Fruit fly (Drosophila melanogaster): ENCODE measurements around the gene PolA2.

PolA2 gene

DNA sequence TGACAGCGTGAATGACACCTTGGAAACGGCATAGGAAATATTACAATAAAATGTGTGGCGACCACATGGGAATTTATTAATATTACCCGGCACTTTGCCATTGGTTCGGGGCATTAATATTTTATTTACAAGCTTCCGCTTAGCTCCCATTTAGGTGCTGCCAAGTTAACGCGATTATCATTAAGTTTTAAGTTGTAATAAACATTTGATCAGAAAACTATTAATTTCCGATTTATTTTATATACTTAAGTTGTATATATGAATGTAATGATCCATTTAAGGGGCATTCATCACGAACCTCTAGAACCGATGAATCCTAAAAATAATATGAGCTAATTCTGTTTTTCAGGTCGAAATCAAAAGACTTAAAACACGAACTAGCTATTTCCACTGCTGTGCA lies 20.7 kb upstream of the PolA2 start:
- TF ChIP-seq HLH106 (tag; optimal IDR thresholded peaks at IDR 0.05) (no peak), Mio (GFP tag; optimal IDR thresholded peaks at IDR 0.05) (no peak), CrebA (GFP tag; optimal IDR thresholded peaks at IDR 0.05; ENCODE audit: borderline replicate concordance) (no peak), pan (optimal IDR thresholded peaks at IDR 0.05) (no peak), Dfd (GFP tag; optimal IDR thresholded peaks at IDR 0.05) (no peak), CG9705 (GFP tag; optimal IDR thresholded peaks at IDR 0.05) (no peak)

DNA sequence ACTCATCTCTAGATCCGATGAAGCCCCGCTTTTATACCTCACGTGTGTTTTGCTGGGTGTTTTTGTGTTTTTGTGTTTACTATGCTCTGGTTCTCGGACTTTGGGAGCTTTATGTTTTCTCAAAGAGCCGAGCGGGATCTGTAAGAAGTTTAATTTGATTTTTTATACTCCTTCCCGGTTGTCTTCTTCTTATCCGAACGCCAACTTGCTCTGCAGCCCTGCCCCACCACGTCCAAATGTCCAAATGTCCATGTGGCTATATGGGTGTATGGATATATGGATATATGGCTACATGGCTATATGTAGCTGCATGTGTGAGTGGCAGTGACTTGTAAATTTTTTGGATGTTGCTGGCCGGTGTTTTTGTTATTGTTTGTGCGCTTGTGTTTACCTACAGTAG lies 20.1 kb upstream of the PolA2 start:
- TF ChIP-seq rgr (GFP tag; optimal IDR thresholded peaks at IDR 0.05) (no peak), Vsx2 (GFP tag; optimal IDR thresholded peaks at IDR 0.05; ENCODE audit: partially characterized antibody) (peak; percentile 27), sage (GFP tag; optimal IDR thresholded peaks at IDR 0.05) (no peak), Rel (GFP tag; optimal IDR thresholded peaks at IDR 0.05) (no peak), Rel (tag; optimal IDR thresholded peaks at IDR 0.05) (no peak), foxo (GFP tag; optimal IDR thresholded peaks at IDR 0.05) (no peak), woc (GFP tag; optimal IDR thresholded peaks at IDR 0.05) (peak; percentile 74), Myc (optimal IDR thresholded peaks at IDR 0.05) (no peak), N (GFP tag; optimal IDR thresholded peaks at IDR 0.05) (no peak), Hr78 (GFP tag; optimal IDR thresholded peaks at IDR 0.05) (no peak), br (GFP tag; optimal IDR thresholded peaks at IDR 0.05) (no peak), Dif (GFP tag; optimal IDR thresholded peaks at IDR 0.05; ENCODE audit: partially characterized antibody) (peak; percentile 11), GATAd (GFP tag; optimal IDR thresholded peaks at IDR 0.05) (no peak)

DNA sequence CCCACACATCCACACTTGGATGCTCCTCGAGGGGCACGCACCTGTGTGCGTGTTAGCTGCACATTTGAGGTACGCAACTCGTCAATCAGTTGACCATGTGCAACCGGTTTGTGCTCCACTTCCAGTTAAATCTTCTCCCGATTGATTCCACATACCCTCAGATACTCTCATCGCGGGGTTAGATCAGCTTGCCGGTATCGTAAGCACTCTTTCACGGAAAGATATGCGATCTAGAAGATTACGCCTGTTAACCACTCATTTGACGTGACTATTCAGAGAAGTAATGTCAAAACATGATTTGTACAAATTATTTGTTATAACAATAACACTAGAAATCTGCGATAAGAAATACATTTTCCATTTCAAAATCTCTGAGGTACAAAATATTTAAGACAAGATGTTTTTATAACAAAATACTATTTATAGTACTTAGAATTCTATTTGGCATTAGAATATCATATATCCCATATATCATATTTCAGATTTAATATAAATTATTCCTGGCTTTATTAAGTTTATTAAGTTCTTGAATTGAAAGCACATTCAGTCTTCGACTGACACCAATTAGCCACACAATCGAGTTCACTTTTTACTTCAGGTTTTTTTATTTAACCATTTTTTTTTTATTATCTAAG lies 18.0 kb upstream of the PolA2 start:
- TF ChIP-seq usp (GFP tag; optimal IDR thresholded peaks at IDR 0.05): no peak
- TF ChIP-seq rgr (GFP tag; optimal IDR thresholded peaks at IDR 0.05): peak; percentile 8
- no peak for TF ChIP-seq ey (GFP tag; optimal IDR thresholded peaks at IDR 0.05)
- TF ChIP-seq Dif (GFP tag; optimal IDR thresholded peaks at IDR 0.05; ENCODE audit: partially characterized antibody): peak; percentile 37
- peak; percentile 77 for TF ChIP-seq woc (GFP tag; optimal IDR thresholded peaks at IDR 0.05)
- TF ChIP-seq foxo (GFP tag; optimal IDR thresholded peaks at IDR 0.05): no peak
- no peak for TF ChIP-seq sv (GFP tag; optimal IDR thresholded peaks at IDR 0.05)
- no peak for TF ChIP-seq dl (GFP tag; optimal IDR thresholded peaks at IDR 0.05; ENCODE audit: insufficient read depth in 1 of 2, partially characterized antibody in 2 of 2)
- no peak for TF ChIP-seq lola (GFP tag; optimal IDR thresholded peaks at IDR 0.05)

DNA sequence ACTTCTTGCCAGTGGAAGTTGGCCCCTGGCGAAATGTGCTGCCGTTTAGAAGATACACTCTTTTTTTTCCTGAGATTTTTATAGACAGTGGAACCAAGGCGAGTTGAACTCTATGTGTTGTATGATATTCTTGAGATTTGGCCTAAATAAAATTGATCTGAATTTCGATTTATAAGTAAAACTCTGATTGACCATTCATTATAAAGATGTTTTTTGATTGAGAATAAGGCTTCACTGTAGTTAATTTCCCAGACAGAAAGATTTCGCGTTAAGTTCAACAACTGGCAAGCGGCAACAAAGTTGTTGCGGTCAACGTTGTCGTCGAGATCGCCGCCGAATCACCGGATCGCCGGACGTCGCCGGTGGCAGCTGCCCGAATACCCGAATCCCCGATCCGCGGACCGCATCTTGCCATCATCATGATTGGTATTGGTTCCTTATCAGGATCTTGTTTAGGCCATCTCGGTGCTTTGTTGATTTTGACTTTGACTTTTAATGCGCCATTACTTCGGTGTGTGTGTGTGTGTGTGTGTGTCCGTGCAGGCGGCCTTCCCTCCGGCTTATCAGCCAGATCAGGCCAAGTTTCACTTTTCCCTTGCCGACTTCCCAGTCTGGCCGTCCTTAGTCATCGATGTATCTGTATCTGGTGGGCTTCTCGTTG lies 16.8 kb upstream of the PolA2 start:
- TF ChIP-seq usp (GFP tag; optimal IDR thresholded peaks at IDR 0.05): no peak
- TF ChIP-seq dl (GFP tag; optimal IDR thresholded peaks at IDR 0.05; ENCODE audit: insufficient read depth in 1 of 2, partially characterized antibody in 2 of 2): no peak
- no peak for TF ChIP-seq CrebA (GFP tag; optimal IDR thresholded peaks at IDR 0.05; ENCODE audit: borderline replicate concordance)
- TF ChIP-seq rgr (GFP tag; optimal IDR thresholded peaks at IDR 0.05): peak; percentile 1
- peak in 1 of 2 experiments; percentile 58 for TF ChIP-seq foxo (GFP tag; optimal IDR thresholded peaks at IDR 0.05)
- peak; percentile 75 for TF ChIP-seq woc (GFP tag; optimal IDR thresholded peaks at IDR 0.05)
- TF ChIP-seq OdsH (GFP tag; optimal IDR thresholded peaks at IDR 0.05): peak; percentile 15
- TF ChIP-seq fru (GFP tag; optimal IDR thresholded peaks at IDR 0.05): peak; percentile 55
- TF ChIP-seq Hnf4 (GFP tag; optimal IDR thresholded peaks at IDR 0.05): peak; percentile 20
- peak; percentile 25 for TF ChIP-seq ey (GFP tag; optimal IDR thresholded peaks at IDR 0.05)
- no peak for TF ChIP-seq pan (optimal IDR thresholded peaks at IDR 0.05)
- no peak for TF ChIP-seq sage (GFP tag; optimal IDR thresholded peaks at IDR 0.05)
- TF ChIP-seq HLH106 (tag; optimal IDR thresholded peaks at IDR 0.05): peak; percentile 50
- peak; percentile 23 for TF ChIP-seq h (GFP tag; optimal IDR thresholded peaks at IDR 0.05)
- TF ChIP-seq GATAd (GFP tag; optimal IDR thresholded peaks at IDR 0.05): no peak
- TF ChIP-seq psq (GFP tag; optimal IDR thresholded peaks at IDR 0.05): peak; percentile 2

dm6 chr3R:27223012-27223411 lies 16.0 kb upstream of the PolA2 start:
- TF ChIP-seq Mio (GFP tag; optimal IDR thresholded peaks at IDR 0.05) (no peak), OdsH (GFP tag; optimal IDR thresholded peaks at IDR 0.05) (no peak), Hr78 (GFP tag; optimal IDR thresholded peaks at IDR 0.05) (no peak), CG32264 (GFP tag; optimal IDR thresholded peaks at IDR 0.05) (no peak), h (GFP tag; optimal IDR thresholded peaks at IDR 0.05) (no peak), ey (GFP tag; optimal IDR thresholded peaks at IDR 0.05) (no peak), sv (GFP tag; optimal IDR thresholded peaks at IDR 0.05) (no peak), Dif (GFP tag; optimal IDR thresholded peaks at IDR 0.05; ENCODE audit: partially characterized antibody) (no peak)
